Worm (Caenorhabditis elegans) whole organism, midembryonic: Measurements from ENCODE around the gene heri-1.

Source experiments
- ref-1 ChIP-seq: fragments of 200-800 bp; sonication (Bioruptor generic); conservative IDR thresholded peaks from 2 replicates; pipeline ENCODE4 v1.3.6; 2022; ENCODE audit warnings: missing genetic modification reagents, missing genetic modification characterization, missing compliant biosample characterization
- ztf-23 ChIP-seq: fragments of 200-800 bp; sonication (Bioruptor generic); IDR thresholded peaks from 2 replicates; pipeline ENCODE4 v1.3.6; 2022; ENCODE audit warnings: missing genetic modification reagents, missing genetic modification characterization, missing compliant biosample characterization
- ztf-29 ChIP-seq: fragments of 200-800 bp; sonication (Bioruptor generic); IDR thresholded peaks from 2 replicates; pipeline ENCODE4 v1.3.6; 2022; ENCODE audit warnings: missing genetic modification reagents, missing genetic modification characterization, missing compliant biosample characterization

ce11 chrII:6099500-6099899 lies 13.5 kb downstream of the heri-1 start, which contains the start of gene rgs-3:
- TF ChIP-seq ztf-23 (GFP tag; lab: Robert Waterston, UW) (no peak), ztf-29 (GFP tag; lab: Robert Waterston, UW) (no peak), ref-1 (no peak)
